Worm (Caenorhabditis elegans) whole organism, mixed stage, embryonic: ENCODE results near the gene tag-51.

Experiments used
- M03D4.4 ChIP-seq: sonication (generic microtip); optimal IDR thresholded peaks from 2 replicates; lab custom pipeline; 2017; ENCODE audit warnings: mild to moderate bottlenecking, missing genetic modification characterization, missing compliant biosample characterization
- bed-3 ChIP-seq: fragments of 200-800 bp; sonication (Bioruptor generic); optimal IDR thresholded peaks from 3 replicates; lab custom pipeline; 2018; ENCODE audit warnings: mild to moderate bottlenecking, missing genetic modification characterization, moderate library complexity, missing compliant biosample characterization
- blmp-1 ChIP-seq: fragments of 150-350 bp; optimal IDR thresholded peaks from 2 replicates; lab custom pipeline; 2014; ENCODE audit warnings: missing biosample characterization, missing genetic modification characterization
- ceh-39 ChIP-seq: fragments of 150-350 bp; optimal IDR thresholded peaks from 2 replicates; lab custom pipeline; 2014; ENCODE audit warnings: missing biosample characterization, missing genetic modification characterization
- ceh-43 ChIP-seq: fragments of 200-800 bp; sonication (Bioruptor generic); optimal IDR thresholded peaks from 2 replicates; lab custom pipeline; 2018; ENCODE audit warnings: mild to moderate bottlenecking, missing genetic modification characterization, moderate library complexity, missing compliant biosample characterization
- ceh-83 ChIP-seq: fragments of 200-800 bp; sonication (Bioruptor generic); optimal IDR thresholded peaks from 2 replicates; lab custom pipeline; 2018; ENCODE audit warnings: mild to moderate bottlenecking, missing genetic modification characterization, missing compliant biosample characterization
- ces-1 ChIP-seq: fragments of 150-350 bp; optimal IDR thresholded peaks from 2 replicates; lab custom pipeline; 2014; ENCODE audit warnings: missing biosample characterization, missing genetic modification reagents, missing genetic modification characterization
- cnd-1 ChIP-seq: fragments of 200-800 bp; sonication (Bioruptor generic); optimal IDR thresholded peaks from 2 replicates; lab custom pipeline; 2018; ENCODE audit warnings: mild to moderate bottlenecking, missing genetic modification characterization, missing compliant biosample characterization
- drap-1 ChIP-seq: fragments of 200-800 bp; sonication (Bioruptor generic); optimal IDR thresholded peaks from 3 replicates; lab custom pipeline; 2018; ENCODE audit warnings: mild to moderate bottlenecking, missing genetic modification characterization, missing compliant biosample characterization
- elt-1 ChIP-seq: sonication (generic microtip); optimal IDR thresholded peaks from 2 replicates; lab custom pipeline; 2017; ENCODE audit warnings: missing genetic modification characterization, mild to moderate bottlenecking, missing compliant biosample characterization, antibody characterized with exemption, moderate library complexity, borderline replicate concordance; ENCODE audit not compliant: insufficient read depth
- elt-3 ChIP-seq: fragments of 150-350 bp; optimal IDR thresholded peaks from 2 replicates; lab custom pipeline; 2014; ENCODE audit warnings: missing biosample characterization, missing genetic modification characterization
- flh-1 ChIP-seq: fragments of 200-800 bp; sonication (Bioruptor generic); optimal IDR thresholded peaks from 2 replicates; lab custom pipeline; 2018; ENCODE audit warnings: mild to moderate bottlenecking, missing genetic modification characterization, moderate library complexity, missing compliant biosample characterization
- ham-2 ChIP-seq: fragments of 200-800 bp; sonication (Bioruptor generic); optimal IDR thresholded peaks from 2 replicates; lab custom pipeline; 2018; ENCODE audit warnings: mild to moderate bottlenecking, missing genetic modification characterization, missing compliant biosample characterization
- hlh-1 ChIP-seq: fragments of 150-350 bp; optimal IDR thresholded peaks from 2 replicates; lab custom pipeline; 2014; ENCODE audit warnings: missing biosample characterization, missing genetic modification reagents, missing genetic modification characterization
- lin-13 ChIP-seq: fragments of 150-350 bp; optimal IDR thresholded peaks from 2 replicates; lab custom pipeline; 2014; ENCODE audit warnings: missing biosample characterization, missing genetic modification characterization
- lin-32 ChIP-seq: fragments of 200-800 bp; sonication (Bioruptor generic); optimal IDR thresholded peaks from 2 replicates; lab custom pipeline; 2018; ENCODE audit warnings: mild to moderate bottlenecking, missing genetic modification characterization, missing compliant biosample characterization
- lsy-2 ChIP-seq: fragments of 150-350 bp; optimal IDR thresholded peaks from 2 replicates; lab custom pipeline; 2014; ENCODE audit warnings: missing biosample characterization, missing genetic modification characterization
- mab-5 ChIP-seq: fragments of 150-350 bp; optimal IDR thresholded peaks from 2 replicates; lab custom pipeline; 2014; ENCODE audit warnings: missing biosample characterization, missing genetic modification characterization
- mep-1 ChIP-seq: fragments of 150-350 bp; optimal IDR thresholded peaks from 2 replicates; lab custom pipeline; 2017; ENCODE audit warnings: missing biosample characterization, missing genetic modification reagents, missing genetic modification characterization, inconsistent platforms
- mls-2 ChIP-seq: sonication (generic microtip); optimal IDR thresholded peaks from 2 replicates; lab custom pipeline; 2016; ENCODE audit warnings: mild to moderate bottlenecking, missing genetic modification characterization, moderate library complexity, missing compliant biosample characterization
- nhr-12 ChIP-seq: fragments of 150-350 bp; optimal IDR thresholded peaks from 2 replicates; lab custom pipeline; 2014; ENCODE audit warnings: missing biosample characterization, missing genetic modification characterization
- nhr-2 ChIP-seq: fragments of 150-350 bp; optimal IDR thresholded peaks from 2 replicates; lab custom pipeline; 2014; ENCODE audit warnings: missing biosample characterization, missing genetic modification characterization
- nhr-237 ChIP-seq: fragments of 150-350 bp; optimal IDR thresholded peaks from 2 replicates; lab custom pipeline; 2014; ENCODE audit warnings: missing biosample characterization, missing genetic modification characterization
- nhr-28 ChIP-seq: fragments of 150-350 bp; optimal IDR thresholded peaks from 2 replicates; lab custom pipeline; 2014; ENCODE audit warnings: missing biosample characterization, missing genetic modification characterization
- nhr-76 ChIP-seq: sonication (generic microtip); optimal IDR thresholded peaks from 2 replicates; lab custom pipeline; 2017; ENCODE audit warnings: missing biosample characterization, missing genetic modification characterization
- pha-4 ChIP-seq: fragments of 150-350 bp; optimal IDR thresholded peaks from 2 replicates; lab custom pipeline; 2018; ENCODE audit warnings: missing biosample characterization, missing genetic modification reagents, missing genetic modification characterization
- sem-2 ChIP-seq: fragments of 200-800 bp; sonication (Bioruptor generic); optimal IDR thresholded peaks from 2 replicates; lab custom pipeline; 2018; ENCODE audit warnings: mild to moderate bottlenecking, missing genetic modification characterization, missing compliant biosample characterization
- snpc-4 ChIP-seq: fragments of 150-350 bp; optimal IDR thresholded peaks from 2 replicates; lab custom pipeline; 2014; ENCODE audit warnings: missing biosample characterization, missing genetic modification characterization
- sptf-1 ChIP-seq: sonication (generic microtip); optimal IDR thresholded peaks from 2 replicates; lab custom pipeline; 2017; ENCODE audit warnings: mild to moderate bottlenecking, missing genetic modification characterization, moderate library complexity, missing compliant biosample characterization
- tbx-8 ChIP-seq: fragments of 200-800 bp; sonication (Bioruptor generic); optimal IDR thresholded peaks from 2 replicates; lab custom pipeline; 2018; ENCODE audit warnings: mild to moderate bottlenecking, missing genetic modification characterization, moderate library complexity, missing compliant biosample characterization
- unc-120 ChIP-seq: sonication (generic microtip); optimal IDR thresholded peaks from 2 replicates; lab custom pipeline; 2017; ENCODE audit warnings: missing genetic modification characterization, missing compliant biosample characterization; ENCODE audit not compliant: poor library complexity, severe bottlenecking
- unc-39 ChIP-seq: fragments of 150-350 bp; optimal IDR thresholded peaks from 2 replicates; lab custom pipeline; 2014; ENCODE audit warnings: missing biosample characterization, missing genetic modification characterization
- unc-62 ChIP-seq: fragments of 150-350 bp; optimal IDR thresholded peaks from 2 replicates; lab custom pipeline; 2014; ENCODE audit warnings: missing biosample characterization, missing genetic modification reagents, missing genetic modification characterization
- zip-8 ChIP-seq: fragments of 150-350 bp; optimal IDR thresholded peaks from 2 replicates; lab custom pipeline; 2014; ENCODE audit warnings: missing biosample characterization, missing genetic modification characterization
- ztf-11 ChIP-seq: fragments of 150-350 bp; optimal IDR thresholded peaks from 2 replicates; lab custom pipeline; 2014; ENCODE audit warnings: missing biosample characterization, missing genetic modification characterization

tag-51 gene

DNA sequence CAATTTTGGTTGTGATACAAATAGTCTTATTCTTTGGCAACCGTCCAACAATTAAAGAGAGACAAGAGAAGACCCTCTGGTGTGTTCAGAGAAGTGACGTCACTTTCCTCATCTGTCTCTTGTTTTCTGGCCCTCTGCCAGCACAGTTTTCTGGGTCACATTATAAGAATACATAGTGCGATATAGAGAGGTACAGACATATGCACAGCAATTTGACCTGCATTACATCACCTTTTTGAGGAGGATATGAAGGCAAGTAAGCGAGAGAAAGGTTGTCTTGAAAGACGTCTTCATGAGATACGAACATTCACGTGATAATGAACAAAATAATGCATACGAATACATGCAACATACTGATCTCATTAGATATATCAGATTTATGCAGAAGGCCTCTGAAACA lies 16.5 kb downstream of the tag-51 start:
- TF ChIP-seq hlh-1 (tag; lab: Kevin White, UChicago) (no peak), drap-1 (GFP tag; lab: Kevin White, UChicago) (no peak), ceh-39 (tag; lab: Kevin White, UChicago) (peak; percentile 20), pha-4 (tag; lab: Kevin White, UChicago) (no peak), elt-3 (tag; lab: Kevin White, UChicago) (no peak), nhr-2 (tag; lab: Kevin White, UChicago) (peak; percentile 71), ceh-43 (GFP tag; lab: Kevin White, UChicago) (no peak), mls-2 (no peak), lin-13 (tag; lab: Kevin White, UChicago) (no peak), ham-2 (GFP tag; lab: Kevin White, UChicago) (no peak), nhr-237 (tag; lab: Kevin White, UChicago) (no peak), unc-39 (peak; percentile 68), bed-3 (GFP tag; lab: Kevin White, UChicago) (no peak), lsy-2 (tag; lab: Kevin White, UChicago) (no peak), M03D4.4 (tag; lab: Kevin White, UChicago) (no peak), nhr-12 (tag; lab: Kevin White, UChicago) (no peak), sptf-1 (tag; lab: Kevin White, UChicago) (no peak), unc-120 (tag; lab: Kevin White, UChicago) (no peak), snpc-4 (tag; lab: Kevin White, UChicago) (no peak), mab-5 (tag; lab: Kevin White, UChicago) (no peak), nhr-76 (tag; lab: Kevin White, UChicago) (no peak), tbx-8 (GFP tag; lab: Kevin White, UChicago) (no peak), lin-32 (GFP tag; lab: Kevin White, UChicago) (no peak), elt-1 (tag; lab: Kevin White, UChicago) (peak; percentile 49), blmp-1 (tag; lab: Kevin White, UChicago) (no peak), mep-1 (tag; lab: Kevin White, UChicago) (peak; percentile 8), ztf-11 (tag; lab: Kevin White, UChicago) (no peak), ceh-83 (no peak), cnd-1 (tag; lab: Kevin White, UChicago) (peak; percentile 57), zip-8 (peak; percentile 67), sem-2 (GFP tag; lab: Kevin White, UChicago) (no peak), nhr-28 (tag; lab: Kevin White, UChicago) (no peak), flh-1 (GFP tag; lab: Kevin White, UChicago) (no peak), unc-62 (GFP tag; lab: Kevin White, UChicago) (no peak), ces-1 (no peak)

DNA sequence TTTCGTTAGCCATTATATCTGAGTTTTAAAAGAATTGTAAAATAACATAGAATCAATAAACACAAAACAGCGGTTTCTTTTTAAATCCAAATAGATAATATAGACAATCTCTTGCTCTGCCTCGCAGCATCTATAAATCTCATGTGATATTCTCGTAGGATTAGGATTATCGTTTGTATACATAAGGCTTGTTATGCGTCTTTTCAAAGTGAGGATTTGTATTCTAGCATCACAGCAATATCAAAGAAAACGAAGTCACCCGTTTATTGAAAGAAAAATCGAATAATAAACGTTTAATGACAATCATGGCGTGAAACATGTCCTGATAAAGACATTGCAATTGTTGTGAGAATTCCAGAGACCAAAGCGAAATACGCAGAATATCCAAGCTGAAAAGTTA lies 18.4 kb downstream of the tag-51 start, which contains the start of the genes T24C4.3 and clc-20:
TSS of gene T24C4.3 (minus strand) at position 101 of the 400 bp plus-strand sequence.
TSS of gene clc-20 (plus strand) at position 211 of the 400 bp plus-strand sequence.
- no peak for TF ChIP-seq blmp-1 (tag; lab: Kevin White, UChicago)
- TF ChIP-seq unc-39: no peak
- no peak for TF ChIP-seq nhr-28 (tag; lab: Kevin White, UChicago)
- no peak for TF ChIP-seq ztf-11 (tag; lab: Kevin White, UChicago)

DNA sequence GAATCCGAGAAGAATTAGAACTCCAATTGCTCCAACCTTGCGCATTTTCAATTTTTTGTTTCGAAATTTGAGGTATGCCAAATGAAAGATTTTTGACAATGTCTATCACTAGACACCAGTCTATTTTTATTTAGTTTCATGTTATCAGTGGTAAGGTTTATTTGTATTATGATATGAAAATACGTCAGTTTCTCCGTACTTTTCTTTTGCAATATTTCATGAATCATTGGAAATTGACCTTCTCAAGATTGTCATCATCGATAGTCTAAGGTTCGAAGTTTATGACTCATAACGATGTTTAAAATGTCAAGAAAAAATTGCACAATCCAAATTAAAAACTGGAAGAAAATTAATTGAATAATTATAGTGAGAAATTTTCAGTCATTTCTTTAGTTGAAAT lies 19.4 kb downstream of the tag-51 start, which contains the start of gene clc-19:
TSS of gene clc-19 (minus strand) at position 135 of the 400 bp plus-strand sequence.
- no peak for TF ChIP-seq lin-13 (tag; lab: Kevin White, UChicago)
- TF ChIP-seq M03D4.4 (tag; lab: Kevin White, UChicago): no peak
- no peak for TF ChIP-seq zip-8
- TF ChIP-seq mep-1 (tag; lab: Kevin White, UChicago): no peak
- no peak for TF ChIP-seq lin-32 (GFP tag; lab: Kevin White, UChicago)
- TF ChIP-seq nhr-2 (tag; lab: Kevin White, UChicago): no peak
- TF ChIP-seq ham-2 (GFP tag; lab: Kevin White, UChicago): no peak
- no peak for TF ChIP-seq ceh-39 (tag; lab: Kevin White, UChicago)
- TF ChIP-seq ceh-83: no peak
- TF ChIP-seq pha-4 (tag; lab: Kevin White, UChicago): no peak
- TF ChIP-seq unc-39: no peak
- no peak for TF ChIP-seq mls-2
- TF ChIP-seq ztf-11 (tag; lab: Kevin White, UChicago): no peak
- no peak for TF ChIP-seq ces-1
- TF ChIP-seq, all 35 proteins: peak for 0
